Worm (Caenorhabditis elegans) whole organism, L4 larva: ENCODE measurements around the gene catp-6.

Experiments
- T20F7.1 ChIP-seq: fragments of 200-800 bp; sonication (Bioruptor generic); optimal IDR thresholded peaks from 2 replicates; lab custom pipeline; 2018; ENCODE audit warnings: mild to moderate bottlenecking, missing genetic modification characterization, missing compliant biosample characterization
- ama-1 ChIP-seq: fragments of 150-350 bp; optimal IDR thresholded peaks from 2 replicates; lab custom pipeline; 2014; ENCODE audit warnings: inconsistent platforms, mixed read lengths
- dpl-1 ChIP-seq: fragments of 150-350 bp; optimal IDR thresholded peaks from 2 replicates; lab custom pipeline; 2014; ENCODE audit warnings: missing biosample characterization, missing genetic modification reagents, missing genetic modification characterization
- egl-43 ChIP-seq: fragments of 200-800 bp; sonication (Bioruptor generic); IDR thresholded peaks from 2 replicates; pipeline ENCODE4 v1.3.6; 2022; ENCODE audit warnings: missing genetic modification reagents, missing genetic modification characterization, missing compliant biosample characterization
- lin-39 ChIP-seq: fragments of 150-350 bp; optimal IDR thresholded peaks from 2 replicates; lab custom pipeline; 2014; ENCODE audit warnings: missing biosample characterization, missing genetic modification reagents, missing genetic modification characterization
- mes-2 ChIP-seq: sonication (generic microtip); optimal IDR thresholded peaks from 2 replicates; lab custom pipeline; 2016; ENCODE audit warnings: missing genotype, mild to moderate bottlenecking, missing genetic modification characterization, missing compliant biosample characterization; ENCODE audit not compliant: poor library complexity, severe bottlenecking
- nhr-10 ChIP-seq: fragments of 150-350 bp; optimal IDR thresholded peaks from 2 replicates; lab custom pipeline; 2014; ENCODE audit warnings: missing biosample characterization, missing genetic modification characterization
- nhr-28 ChIP-seq: fragments of 150-350 bp; optimal IDR thresholded peaks from 2 replicates; lab custom pipeline; 2014; ENCODE audit warnings: missing biosample characterization, missing genetic modification characterization
- nhr-77 ChIP-seq: fragments of 150-350 bp; optimal IDR thresholded peaks from 2 replicates; lab custom pipeline; 2014; ENCODE audit warnings: missing biosample characterization, missing genetic modification characterization
- pha-4 ChIP-seq, 2 experiments: fragments of 150-350 bp in 1 of 2; fragments of 200-800 bp in 1 of 2; sonication (Bioruptor generic) in 1 of 2; IDR thresholded peaks in 1 of 2; optimal IDR thresholded peaks in 1 of 2; 2 replicates each; pipeline versions ENCODE4 v1.3.6 to Lab custom; 2014 to 2022; ENCODE audit warnings: missing genetic modification characterization in 2 of 2, missing genetic modification reagents in 2 of 2, missing biosample characterization in 1 of 2, missing compliant biosample characterization in 1 of 2
- snpc-4 ChIP-seq: fragments of 150-350 bp; optimal IDR thresholded peaks from 2 replicates; lab custom pipeline; 2014; ENCODE audit warnings: missing biosample characterization, missing genetic modification characterization
- unc-130 ChIP-seq: sonication (generic microtip); optimal IDR thresholded peaks from 2 replicates; lab custom pipeline; 2016; ENCODE audit warnings: missing genetic modification reagents, missing genetic modification characterization, missing compliant biosample characterization
- unc-62 ChIP-seq, 3 experiments: fragments of 150-350 bp in 1 of 3; sonication (generic microtip); optimal IDR thresholded peaks in 2 of 3; peaks in 1 of 3; 1 replicate in 1 of 3; 2 replicates in 2 of 3; lab custom pipeline; 2014 to 2017; ENCODE audit warnings: missing biosample characterization in 3 of 3, missing genetic modification characterization in 3 of 3, missing genetic modification reagents in 3 of 3, missing genotype in 1 of 3

- TF ChIP-seq nhr-77 (tag; lab: Kevin White, UChicago) (no peak), dpl-1 (GFP tag; lab: Kevin White, UChicago) (no peak), unc-130 (GFP tag; lab: Kevin White, UChicago) (no peak), lin-39 (tag; lab: Kevin White, UChicago) (no peak), unc-62 (GFP tag; optimal IDR thresholded peaks at IDR 0.05 in 1 of 2; lab: Kevin White, UChicago) (no peak), unc-62 (tag; optimal IDR thresholded peaks at IDR 0.05; lab: Kevin White, UChicago) (no peak), ama-1 (lab: Kevin White, UChicago) (no peak), nhr-10 (no peak), mes-2 (tag; lab: Kevin White, UChicago) (no peak), pha-4 (GFP tag; IDR thresholded peaks at IDR 0.05; lab: Robert Waterston, UW) (no peak), pha-4 (tag; optimal IDR thresholded peaks at IDR 0.05; lab: Kevin White, UChicago) (no peak), T20F7.1 (GFP tag; lab: Kevin White, UChicago) (no peak), snpc-4 (tag; lab: Kevin White, UChicago) (no peak), nhr-28 (tag; lab: Kevin White, UChicago) (no peak), egl-43 (GFP tag; lab: Robert Waterston, UW) (no peak)
Measured at ce11 chrIV:9795250-9795649, 29.1 kb downstream of the catp-6 start.
